Fruit fly (Drosophila melanogaster): ENCODE results near the gene C3G.

The C3G gene

DNA sequence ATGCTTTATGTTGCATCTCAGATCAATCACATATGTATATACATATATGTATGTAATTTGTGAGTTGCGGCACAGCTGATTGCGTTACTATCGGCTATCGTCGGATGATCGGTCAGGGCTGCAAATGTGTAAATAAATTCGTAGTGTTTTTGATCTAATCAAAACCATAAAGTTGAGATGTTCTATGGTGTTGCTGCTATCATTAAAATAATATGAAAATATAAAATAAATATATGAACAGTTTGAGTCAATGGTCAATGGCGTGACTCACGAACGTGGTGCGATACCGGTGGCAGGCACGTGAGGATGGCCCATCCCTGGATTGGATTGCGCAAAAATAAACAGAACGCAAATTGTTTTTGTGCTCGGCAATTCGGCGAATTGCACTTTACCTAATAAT lies 32.5 kb downstream of the C3G start, which contains the start of gene Coq7 (continued):
- no peak for TF ChIP-seq Six4 (GFP tag; optimal IDR thresholded peaks at IDR 0.05)
- peak; percentile 84 for TF ChIP-seq Mrtf (GFP tag; IDR thresholded peaks at IDR 0.05)
- TF ChIP-seq Dbx (GFP tag; IDR thresholded peaks at IDR 0.05) = peak; percentile 91
- no peak for TF ChIP-seq Hmr (GFP tag; optimal IDR thresholded peaks at IDR 0.05)
- TF ChIP-seq CG2129 (GFP tag; IDR thresholded peaks at IDR 0.05; ENCODE audit: partially characterized antibody) = peak; percentile 97
- TF ChIP-seq CG18262 (tag; optimal IDR thresholded peaks at IDR 0.05) = peak; percentile 84
- peak; percentile 89 for TF ChIP-seq Sox102F (GFP tag; optimal IDR thresholded peaks at IDR 0.05)
- peak; percentile 53 for TF ChIP-seq CG1647 (GFP tag; optimal IDR thresholded peaks at IDR 0.05)
- peak; percentile 58 for TF ChIP-seq CG4707 (GFP tag; optimal IDR thresholded peaks at IDR 0.05)
- TF ChIP-seq kay (GFP tag; optimal IDR thresholded peaks at IDR 0.05) = peak; percentile 80
- TF ChIP-seq HmgZ (tag; optimal IDR thresholded peaks at IDR 0.05) = peak; percentile 92
- TF ChIP-seq CG32532 (GFP tag; IDR thresholded peaks at IDR 0.05) = peak; percentile 92
- peak; percentile 85 for TF ChIP-seq CG11247 (GFP tag; IDR thresholded peaks at IDR 0.05)
- peak; percentile 73 for TF ChIP-seq Spps (tag; optimal IDR thresholded peaks at IDR 0.05)
- peak; percentile 52 for TF ChIP-seq Camta (GFP tag; optimal IDR thresholded peaks at IDR 0.05)
- TF ChIP-seq sqz (GFP tag; optimal IDR thresholded peaks at IDR 0.05) = no peak
- peak; percentile 88 for TF ChIP-seq tin (GFP tag; optimal IDR thresholded peaks at IDR 0.05)
- TF ChIP-seq BtbVII (GFP tag; optimal IDR thresholded peaks at IDR 0.05) = no peak
- peak; percentile 14 for TF ChIP-seq shn (GFP tag; optimal IDR thresholded peaks at IDR 0.05)
- peak; percentile 95 for TF ChIP-seq CG34422 (GFP tag; IDR thresholded peaks at IDR 0.05)
- TF ChIP-seq CG17328 (GFP tag; IDR thresholded peaks at IDR 0.05) = peak; percentile 85
- no peak for TF ChIP-seq fru (optimal IDR thresholded peaks at IDR 0.05)
- TF ChIP-seq Ssrp (tag; optimal IDR thresholded peaks at IDR 0.05) = peak; percentile 84
- TF ChIP-seq CG9437 (GFP tag; optimal IDR thresholded peaks at IDR 0.05) = peak; percentile 61
- TF ChIP-seq CG34224 (GFP tag; IDR thresholded peaks at IDR 0.05; ENCODE audit: partially characterized antibody) = peak; percentile 98
- TF ChIP-seq Xrp1 (GFP tag; IDR thresholded peaks at IDR 0.05) = peak; percentile 92
- TF ChIP-seq CG8359 (GFP tag; optimal IDR thresholded peaks at IDR 0.05; ENCODE audit: borderline replicate concordance) = peak; percentile 50
- TF ChIP-seq Oaz (GFP tag; IDR thresholded peaks at IDR 0.05) = peak; percentile 79
- TF ChIP-seq CG10147 (GFP tag; optimal IDR thresholded peaks at IDR 0.05) = no peak
- peak; percentile 25 for TF ChIP-seq Side (GFP tag; optimal IDR thresholded peaks at IDR 0.05)
- TF ChIP-seq ttk (GFP tag; IDR thresholded peaks at IDR 0.05) = peak; percentile 88
- peak; percentile 95 for TF ChIP-seq hb (GFP tag; IDR thresholded peaks at IDR 0.05; ENCODE audit: partially characterized antibody)
- TF ChIP-seq eve (GFP tag; optimal IDR thresholded peaks at IDR 0.05) = no peak
- TF ChIP-seq Dfd (GFP tag; optimal IDR thresholded peaks at IDR 0.05) = no peak
- no peak for TF ChIP-seq Stat92E (GFP tag; optimal IDR thresholded peaks at IDR 0.05)
- peak; percentile 90 for TF ChIP-seq H2.0 (GFP tag; IDR thresholded peaks at IDR 0.05)
- no peak for TF ChIP-seq CG12769 (tag; optimal IDR thresholded peaks at IDR 0.05)
- TF ChIP-seq run (tag; optimal IDR thresholded peaks at IDR 0.05) = no peak
- TF ChIP-seq CG3065 (GFP tag; optimal IDR thresholded peaks at IDR 0.05) = peak; percentile 77
- peak; percentile 89 for TF ChIP-seq dmrt11E (tag; optimal IDR thresholded peaks at IDR 0.05)
- peak; percentile 82 for TF ChIP-seq YL-1 (GFP tag; optimal IDR thresholded peaks at IDR 0.05)
- peak; percentile 83 for TF ChIP-seq Fer3 (tag; optimal IDR thresholded peaks at IDR 0.05)
- TF ChIP-seq gcm (GFP tag; optimal IDR thresholded peaks at IDR 0.05) = no peak
- peak; percentile 55 for TF ChIP-seq jumu (GFP tag; optimal IDR thresholded peaks at IDR 0.05)
- TF ChIP-seq wdn (GFP tag; IDR thresholded peaks at IDR 0.05) = peak; percentile 76
- TF ChIP-seq CG33557 (GFP tag; optimal IDR thresholded peaks at IDR 0.05) = peak; percentile 84
- peak; percentile 58 for TF ChIP-seq pho (GFP tag; optimal IDR thresholded peaks at IDR 0.05)
- TF ChIP-seq Lim3 (GFP tag; IDR thresholded peaks at IDR 0.05) = peak; percentile 51; the same call in 1 of the 2 replicates
- no peak for TF ChIP-seq da (GFP tag; optimal IDR thresholded peaks at IDR 0.05)
- TF ChIP-seq CG11085 (GFP tag; IDR thresholded peaks at IDR 0.05) = peak; percentile 82
- peak; percentile 93 for TF ChIP-seq lmd (GFP tag; IDR thresholded peaks at IDR 0.05)
- peak; percentile 46 for TF ChIP-seq CG8944 (GFP tag; optimal IDR thresholded peaks at IDR 0.05)

Measured in whole organism, embryonic.